Fruit fly (Drosophila melanogaster): ENCODE data around the gene egh.
A peak's percentile ranks its signal among the peaks of the same experiment; 100 is the strongest.

The egh gene

dm6 chrX:2642484-2643379, 54.4 kb downstream of the egh start (continued):
- TF ChIP-seq Eip93F (GFP tag; optimal IDR thresholded peaks at IDR 0.05), result no peak
- no peak for TF ChIP-seq acj6 (GFP tag; optimal IDR thresholded peaks at IDR 0.05)
- TF ChIP-seq ss (GFP tag; optimal IDR thresholded peaks at IDR 0.05), result peak; percentile 27 to 50
- peak; percentile 64 for TF ChIP-seq CG6276 (GFP tag; optimal IDR thresholded peaks at IDR 0.05)
- TF ChIP-seq CG8119 (GFP tag; IDR thresholded peaks at IDR 0.05), result no peak; the same call in 2 of the 3 replicates
- peak; percentile 9 for TF ChIP-seq CG6854 (GFP tag; optimal IDR thresholded peaks at IDR 0.05)
- TF ChIP-seq dac (GFP tag; optimal IDR thresholded peaks at IDR 0.05), result peak; percentile 38
- TF ChIP-seq CG6792 (GFP tag; optimal IDR thresholded peaks at IDR 0.05), result no peak
- peak; percentile 34 for TF ChIP-seq CG32006 (GFP tag; optimal IDR thresholded peaks at IDR 0.05)
- no peak for TF ChIP-seq Hr39 (GFP tag; optimal IDR thresholded peaks at IDR 0.05)
- no peak for TF ChIP-seq CG31627 (GFP tag; optimal IDR thresholded peaks at IDR 0.05)
- TF ChIP-seq Sox102F (GFP tag; optimal IDR thresholded peaks at IDR 0.05), result no peak
- TF ChIP-seq CG8319 (GFP tag; optimal IDR thresholded peaks at IDR 0.05), result no peak
- TF ChIP-seq CG7368 (GFP tag; optimal IDR thresholded peaks at IDR 0.05), result no peak
- TF ChIP-seq Ets96B (tag; optimal IDR thresholded peaks at IDR 0.05), result no peak
- no peak for TF ChIP-seq net (GFP tag; optimal IDR thresholded peaks at IDR 0.05)
- peak; percentile 23 for TF ChIP-seq Sox14 (GFP tag; optimal IDR thresholded peaks at IDR 0.05)
- peak; percentile 18 for TF ChIP-seq CG6808 (GFP tag; optimal IDR thresholded peaks at IDR 0.05)
- peak; percentile 37; the same call in 1 of the 2 replicates for TF ChIP-seq CG15336 (GFP tag; IDR thresholded peaks at IDR 0.05)
- TF ChIP-seq CG6163 (GFP tag; IDR thresholded peaks at IDR 0.05), result peak; percentile 47
- no peak for TF ChIP-seq CG16779 (tag; optimal IDR thresholded peaks at IDR 0.05)

dm6 chrX:2645593-2645992, 57.3 kb downstream of the egh start:
- TF ChIP-seq CG34406 (GFP tag; optimal IDR thresholded peaks at IDR 0.05) (no peak), dac (GFP tag; optimal IDR thresholded peaks at IDR 0.05) (no peak), CG10669 (GFP tag; optimal IDR thresholded peaks at IDR 0.05) (no peak), CG8319 (GFP tag; optimal IDR thresholded peaks at IDR 0.05) (no peak), esn (GFP tag; optimal IDR thresholded peaks at IDR 0.05) (no peak), fd85E (GFP tag; optimal IDR thresholded peaks at IDR 0.05) (no peak), Eip78C (GFP tag) (no peak), CG15336 (GFP tag; IDR thresholded peaks at IDR 0.05) (no peak), CG16779 (tag; optimal IDR thresholded peaks at IDR 0.05) (no peak)

- TF ChIP-seq spab (GFP tag; optimal IDR thresholded peaks at IDR 0.05), result peak; percentile 95
- peak; percentile 98 for TF ChIP-seq CG1621 (tag; optimal IDR thresholded peaks at IDR 0.05)
- TF ChIP-seq acj6 (GFP tag; optimal IDR thresholded peaks at IDR 0.05), result peak; percentile 97
- TF ChIP-seq dsx (GFP tag; optimal IDR thresholded peaks at IDR 0.05; ENCODE audit: poor library complexity, severe bottlenecking), result peak; percentile 97
- peak; percentile 99 for TF ChIP-seq Eip78C (GFP tag)
- peak; percentile 99 for TF ChIP-seq svp (GFP tag)
- peak; percentile 95 for TF ChIP-seq CG9139 (GFP tag; optimal IDR thresholded peaks at IDR 0.05)
- peak; percentile 97 for TF ChIP-seq Ets96B (tag; optimal IDR thresholded peaks at IDR 0.05)
- TF ChIP-seq CG31627 (GFP tag; optimal IDR thresholded peaks at IDR 0.05), result peak; percentile 98
- TF ChIP-seq CG10669 (GFP tag; optimal IDR thresholded peaks at IDR 0.05), result peak; percentile 97
- TF ChIP-seq Hr39 (GFP tag; optimal IDR thresholded peaks at IDR 0.05), result peak; percentile 99
- TF ChIP-seq cyc (GFP tag; optimal IDR thresholded peaks at IDR 0.05), result peak; percentile 98
- TF ChIP-seq Hr4 (GFP tag; optimal IDR thresholded peaks at IDR 0.05), result peak; percentile 97
- TF ChIP-seq CG10631 (GFP tag; optimal IDR thresholded peaks at IDR 0.05), result peak; percentile 96
- TF ChIP-seq Gug (GFP tag; IDR thresholded peaks at IDR 0.05), result peak; percentile 95
- peak; percentile 94 to 97 for TF ChIP-seq salr (GFP tag; optimal IDR thresholded peaks at IDR 0.05)
- peak; percentile 98 for TF ChIP-seq pdm3 (GFP tag; optimal IDR thresholded peaks at IDR 0.05)
- peak; percentile 97 for TF ChIP-seq CG6808 (GFP tag; optimal IDR thresholded peaks at IDR 0.05)
- TF ChIP-seq CG11902 (GFP tag; optimal IDR thresholded peaks at IDR 0.05), result peak; percentile 95
- TF ChIP-seq CG11294 (GFP tag; IDR thresholded peaks at IDR 0.05), result peak; percentile 96
- peak; percentile 95 for TF ChIP-seq Lpt (GFP tag; optimal IDR thresholded peaks at IDR 0.05)
- TF ChIP-seq esn (GFP tag; optimal IDR thresholded peaks at IDR 0.05), result peak; percentile 99
- peak; percentile 99 for TF ChIP-seq CG32006 (GFP tag; optimal IDR thresholded peaks at IDR 0.05)
- peak; percentile 98 for TF ChIP-seq Sox102F (GFP tag; optimal IDR thresholded peaks at IDR 0.05)
- peak; percentile 97 for TF ChIP-seq eg (GFP tag; IDR thresholded peaks at IDR 0.05)
- TF ChIP-seq Eip93F (GFP tag; optimal IDR thresholded peaks at IDR 0.05), result peak; percentile 95
- peak; percentile 94 for TF ChIP-seq vri (GFP tag; optimal IDR thresholded peaks at IDR 0.05)
- peak; percentile 96 for TF ChIP-seq CG8632 (GFP tag; optimal IDR thresholded peaks at IDR 0.05)
- TF ChIP-seq CG8319 (GFP tag; optimal IDR thresholded peaks at IDR 0.05), result peak; percentile 96
These were observed 57.9 kb downstream of the egh start for dm6 chrX:2646022-2646761.
